Worm (Caenorhabditis elegans) whole organism, L1 larva: ENCODE results near the gene F52C9.3.

Experiments
- C04F5.9 ChIP-seq: sonication (generic microtip); optimal IDR thresholded peaks from 2 replicates; lab custom pipeline; 2016; ENCODE audit warnings: missing genetic modification characterization, missing compliant biosample characterization
- C16A3.4 ChIP-seq: fragments of 150-350 bp; optimal IDR thresholded peaks from 2 replicates; lab custom pipeline; 2014; ENCODE audit warnings: missing biosample characterization, missing genetic modification characterization
- C34B4.2 ChIP-seq: sonication (generic microtip); optimal IDR thresholded peaks from 2 replicates; lab custom pipeline; 2017; ENCODE audit warnings: mild to moderate bottlenecking, missing genetic modification characterization, missing compliant biosample characterization
- F16B12.6 ChIP-seq: fragments of 150-350 bp; optimal IDR thresholded peaks from 2 replicates; lab custom pipeline; 2014; ENCODE audit warnings: missing biosample characterization, missing genetic modification characterization
- Y116A8C.19 ChIP-seq: sonication (generic microtip); optimal IDR thresholded peaks from 2 replicates; lab custom pipeline; 2016; ENCODE audit warnings: missing compliant biosample characterization, missing genetic modification characterization, borderline replicate concordance
- alr-1 ChIP-seq: fragments of 200-800 bp; sonication (Bioruptor generic); optimal IDR thresholded peaks from 2 replicates; lab custom pipeline; 2018; ENCODE audit warnings: borderline replicate concordance, mild to moderate bottlenecking, missing genetic modification characterization, missing compliant biosample characterization
- aly-2 ChIP-seq: fragments of 150-350 bp; optimal IDR thresholded peaks from 2 replicates; lab custom pipeline; 2014; ENCODE audit warnings: missing biosample characterization, missing genetic modification characterization
- ama-1 ChIP-seq: fragments of 150-350 bp; optimal IDR thresholded peaks from 2 replicates; lab custom pipeline; 2014
- blmp-1 ChIP-seq: fragments of 150-350 bp; optimal IDR thresholded peaks from 2 replicates; lab custom pipeline; 2014; ENCODE audit warnings: missing biosample characterization, missing genetic modification characterization
- ceh-8 ChIP-seq: fragments of 200-800 bp; sonication (Bioruptor generic); optimal IDR thresholded peaks from 2 replicates; lab custom pipeline; 2018; ENCODE audit warnings: mild to moderate bottlenecking, missing genetic modification characterization, moderate library complexity, missing compliant biosample characterization
- ceh-88 ChIP-seq: fragments of 200-800 bp; sonication (Bioruptor generic); IDR thresholded peaks from 2 replicates; pipeline ENCODE4 v1.3.6; 2022; ENCODE audit warnings: missing genetic modification characterization, missing compliant biosample characterization
- dpl-1 ChIP-seq, 3 experiments: fragments of 150-350 bp in 2 of 3; sonication (generic microtip) in 1 of 3; optimal IDR thresholded peaks; 2 replicates each; lab custom pipeline; 2014 to 2017; ENCODE audit warnings: missing biosample characterization in 3 of 3, missing genetic modification characterization in 3 of 3, missing genetic modification reagents in 3 of 3
- efl-1 ChIP-seq, 4 experiments: fragments of 150-350 bp; optimal IDR thresholded peaks in 3 of 4; peaks in 1 of 4; 1 replicate in 1 of 4; 2 replicates in 3 of 4; lab custom pipeline; 2014; ENCODE audit warnings: missing biosample characterization in 2 of 4, missing genetic modification characterization in 2 of 4, missing genetic modification reagents in 2 of 4
- egl-27 ChIP-seq, 2 experiments: fragments of 150-350 bp in 1 of 2; sonication (generic microtip); optimal IDR thresholded peaks; 3 replicates each; lab custom pipeline; 2017 to 2018; ENCODE audit warnings: missing biosample characterization in 2 of 2, missing genetic modification characterization in 2 of 2, missing genetic modification reagents in 2 of 2
- ets-5 ChIP-seq: fragments of 200-800 bp; sonication (Bioruptor generic); IDR thresholded peaks from 2 replicates; pipeline ENCODE4 v1.3.6; 2022; ENCODE audit warnings: missing genetic modification characterization, missing compliant biosample characterization
- fkh-10 ChIP-seq: sonication (generic microtip); optimal IDR thresholded peaks from 2 replicates; lab custom pipeline; 2017; ENCODE audit warnings: missing biosample characterization, missing genetic modification reagents, missing genetic modification characterization
- fkh-4 ChIP-seq: sonication (generic microtip); optimal IDR thresholded peaks from 2 replicates; lab custom pipeline; 2016; ENCODE audit warnings: missing compliant biosample characterization, missing genetic modification characterization, borderline replicate concordance
- fkh-8 ChIP-seq: sonication (generic microtip); optimal IDR thresholded peaks from 2 replicates; lab custom pipeline; 2016; ENCODE audit warnings: mild to moderate bottlenecking, missing genetic modification characterization, missing compliant biosample characterization
- fos-1 ChIP-seq: fragments of 150-350 bp; optimal IDR thresholded peaks from 2 replicates; lab custom pipeline; 2014; ENCODE audit warnings: missing biosample characterization, missing genetic modification characterization
- grh-1 ChIP-seq: fragments of 200-800 bp; sonication (Bioruptor generic); IDR thresholded peaks from 2 replicates; pipeline ENCODE4 v1.3.6; 2022; ENCODE audit warnings: missing genetic modification reagents, missing genetic modification characterization, missing compliant biosample characterization
- irx-1 ChIP-seq: sonication (generic microtip); optimal IDR thresholded peaks from 2 replicates; lab custom pipeline; 2016; ENCODE audit warnings: missing genetic modification characterization, missing compliant biosample characterization
- isw-1 ChIP-seq: fragments of 200-800 bp; sonication (Bioruptor generic); IDR thresholded peaks from 2 replicates; pipeline ENCODE4 v1.3.6; 2022; ENCODE audit warnings: missing genetic modification characterization, missing compliant biosample characterization
- lin-14 ChIP-seq: fragments of 200-800 bp; sonication (Bioruptor generic); optimal IDR thresholded peaks from 2 replicates; lab custom pipeline; 2018; ENCODE audit warnings: mild to moderate bottlenecking, missing genetic modification characterization, moderate library complexity, missing compliant biosample characterization
- lin-15B ChIP-seq: fragments of 150-350 bp; sonication (generic microtip); optimal IDR thresholded peaks from 3 replicates; lab custom pipeline; 2014; ENCODE audit warnings: missing biosample characterization, missing genetic modification characterization
- lin-35 ChIP-seq, 2 experiments: fragments of 150-350 bp; optimal IDR thresholded peaks; 2 replicates each; lab custom pipeline; 2014; ENCODE audit warnings: missing biosample characterization in 2 of 2, missing genetic modification characterization in 2 of 2, missing genetic modification reagents in 2 of 2
- lin-39 ChIP-seq: fragments of 150-350 bp; optimal IDR thresholded peaks from 2 replicates; lab custom pipeline; 2014; ENCODE audit warnings: missing biosample characterization, missing genetic modification reagents, missing genetic modification characterization
- lsy-2 ChIP-seq, 2 experiments: fragments of 150-350 bp; optimal IDR thresholded peaks; 2 replicates each; lab custom pipeline; 2014; ENCODE audit warnings: missing biosample characterization in 2 of 2, missing genetic modification characterization in 2 of 2
- mab-9 ChIP-seq: fragments of 200-800 bp; sonication (Bioruptor generic); IDR thresholded peaks from 2 replicates; pipeline ENCODE4 v1.3.6; 2022; ENCODE audit warnings: missing genetic modification reagents, missing genetic modification characterization, missing compliant biosample characterization
- mef-2 ChIP-seq: fragments of 150-350 bp; optimal IDR thresholded peaks from 2 replicates; lab custom pipeline; 2014; ENCODE audit warnings: missing biosample characterization, missing genetic modification characterization
- mep-1 ChIP-seq: fragments of 150-350 bp; optimal IDR thresholded peaks from 2 replicates; lab custom pipeline; 2014; ENCODE audit warnings: missing biosample characterization, missing genetic modification characterization
- nhr-12 ChIP-seq: sonication (generic microtip); optimal IDR thresholded peaks from 2 replicates; lab custom pipeline; 2017; ENCODE audit warnings: missing biosample characterization, missing genetic modification characterization
- nhr-237 ChIP-seq: fragments of 150-350 bp; optimal IDR thresholded peaks from 2 replicates; lab custom pipeline; 2014; ENCODE audit warnings: missing biosample characterization, missing genetic modification characterization
- nhr-28 ChIP-seq: fragments of 150-350 bp; optimal IDR thresholded peaks from 2 replicates; lab custom pipeline; 2014; ENCODE audit warnings: missing biosample characterization, missing genetic modification characterization
- nhr-76 ChIP-seq: sonication (generic microtip); optimal IDR thresholded peaks from 2 replicates; lab custom pipeline; 2017; ENCODE audit warnings: missing biosample characterization, missing genetic modification characterization
- nhr-77 ChIP-seq: fragments of 150-350 bp; optimal IDR thresholded peaks from 2 replicates; lab custom pipeline; 2014; ENCODE audit warnings: missing biosample characterization, missing genetic modification characterization
- nhr-85 ChIP-seq: sonication (generic microtip); peaks from one replicate; lab custom pipeline; 2016; ENCODE audit warnings: missing genetic modification characterization, inconsistent platforms, missing compliant biosample characterization
- nhr-90 ChIP-seq: sonication (generic microtip); optimal IDR thresholded peaks from 2 replicates; lab custom pipeline; 2016; ENCODE audit warnings: mild to moderate bottlenecking, missing genetic modification characterization, missing compliant biosample characterization; ENCODE audit not compliant: poor library complexity
- pag-3 ChIP-seq: sonication (generic microtip); optimal IDR thresholded peaks from 2 replicates; lab custom pipeline; 2017; ENCODE audit warnings: missing genetic modification characterization, mild to moderate bottlenecking, missing compliant biosample characterization, antibody characterized with exemption, borderline replicate concordance; ENCODE audit not compliant: insufficient read depth
- pax-3 ChIP-seq: fragments of 200-800 bp; sonication (Bioruptor generic); optimal IDR thresholded peaks from 2 replicates; lab custom pipeline; 2018; ENCODE audit warnings: mild to moderate bottlenecking, missing genetic modification characterization, moderate library complexity, missing compliant biosample characterization
- rnt-1 ChIP-seq: sonication (generic microtip); optimal IDR thresholded peaks from 2 replicates; lab custom pipeline; 2016; ENCODE audit warnings: mild to moderate bottlenecking, missing genetic modification characterization, moderate library complexity, missing compliant biosample characterization
- snpc-4 ChIP-seq: fragments of 150-350 bp; optimal IDR thresholded peaks from 2 replicates; lab custom pipeline; 2014; ENCODE audit warnings: missing biosample characterization, missing genetic modification characterization
- snu-23 ChIP-seq: sonication (generic microtip); optimal IDR thresholded peaks from 2 replicates; lab custom pipeline; 2016; ENCODE audit warnings: missing genetic modification characterization, missing compliant biosample characterization
- sptf-1 ChIP-seq: fragments of 150-350 bp; optimal IDR thresholded peaks from 2 replicates; lab custom pipeline; 2014; ENCODE audit warnings: missing biosample characterization, missing genetic modification characterization
- sup-37 ChIP-seq: fragments of 200-800 bp; sonication (Bioruptor generic); optimal IDR thresholded peaks from 2 replicates; lab custom pipeline; 2018; ENCODE audit warnings: mild to moderate bottlenecking, missing genetic modification characterization, missing compliant biosample characterization
- swsn-7 ChIP-seq: sonication (generic microtip); optimal IDR thresholded peaks from 2 replicates; lab custom pipeline; 2016; ENCODE audit warnings: missing genetic modification characterization, missing compliant biosample characterization
- tlp-1 ChIP-seq: fragments of 150-350 bp; optimal IDR thresholded peaks from 2 replicates; lab custom pipeline; 2014; ENCODE audit warnings: missing biosample characterization, missing genetic modification characterization
- unc-130 ChIP-seq: fragments of 150-350 bp; optimal IDR thresholded peaks from 2 replicates; lab custom pipeline; 2017; ENCODE audit warnings: missing biosample characterization, missing genetic modification characterization, inconsistent platforms
- unc-30 ChIP-seq: sonication (generic microtip); optimal IDR thresholded peaks from 2 replicates; lab custom pipeline; 2017; ENCODE audit warnings: missing biosample characterization, missing genetic modification characterization
- unc-62 ChIP-seq: fragments of 150-350 bp; optimal IDR thresholded peaks from 2 replicates; lab custom pipeline; 2014; ENCODE audit warnings: missing biosample characterization, missing genetic modification reagents, missing genetic modification characterization
- unc-98 ChIP-seq: fragments of 200-800 bp; sonication (Bioruptor generic); IDR thresholded peaks from 2 replicates; pipeline ENCODE4 v1.3.6; 2022; ENCODE audit warnings: missing genetic modification characterization, missing compliant biosample characterization
- zag-1 ChIP-seq: fragments of 150-350 bp; optimal IDR thresholded peaks from 2 replicates; lab custom pipeline; 2014; ENCODE audit warnings: missing biosample characterization, missing genetic modification characterization

F52C9.3 gene

ce11 chrIII:5274715-5275355, 46.9 kb upstream of the F52C9.3 start, which contains the start of the genes daf-41 and toc-1 (continued):
- TF ChIP-seq mep-1 (tag; lab: Kevin White, UChicago), result peak; percentile 82
- TF ChIP-seq aly-2 (tag; lab: Kevin White, UChicago), result no peak
- no peak for TF ChIP-seq unc-98
- TF ChIP-seq pag-3 (tag; lab: Kevin White, UChicago), result no peak
- peak; percentile 10 for TF ChIP-seq lin-15B (tag; lab: Kevin White, UChicago)
- no peak for TF ChIP-seq C04F5.9 (tag; lab: Kevin White, UChicago)
- TF ChIP-seq snu-23 (GFP tag; lab: Kevin White, UChicago), result peak; percentile 68
- TF ChIP-seq nhr-77, result no peak
- no peak for TF ChIP-seq snpc-4 (tag; lab: Kevin White, UChicago)
- no peak for TF ChIP-seq zag-1
- no peak for TF ChIP-seq nhr-85
- TF ChIP-seq lsy-2 (tag; optimal IDR thresholded peaks at IDR 0.05; lab: Kevin White, UChicago), result peak; percentile 69 to 73
- TF ChIP-seq C16A3.4 (tag; lab: Kevin White, UChicago), result peak; percentile 57
- no peak for TF ChIP-seq fkh-4 (tag; lab: Kevin White, UChicago)
- TF ChIP-seq sptf-1 (tag; lab: Kevin White, UChicago), result no peak
- no peak for TF ChIP-seq nhr-237
- peak; percentile 50 to 68 for TF ChIP-seq efl-1 (optimal IDR thresholded peaks at IDR 0.05; lab: Kevin White, UChicago)
- TF ChIP-seq efl-1 (GFP tag; optimal IDR thresholded peaks at IDR 0.05 in 1 of 2; lab: Kevin White, UChicago), result peak; percentile 68 to 91
- TF ChIP-seq C34B4.2 (tag; lab: Kevin White, UChicago), result no peak
- no peak for TF ChIP-seq mab-9 (GFP tag; lab: Robert Waterston, UW)
- TF ChIP-seq unc-30 (tag; lab: Kevin White, UChicago), result no peak
- no peak for TF ChIP-seq alr-1 (tag; lab: Kevin White, UChicago)
- no peak for TF ChIP-seq nhr-76 (tag; lab: Kevin White, UChicago)
- no peak for TF ChIP-seq ets-5 (GFP tag; lab: Robert Waterston, UW)
- TF ChIP-seq isw-1 (GFP tag; lab: Robert Waterston, UW), result peak; percentile 18; the same call in 1 of the 2 replicates
- no peak for TF ChIP-seq grh-1 (GFP tag; lab: Robert Waterston, UW)
- peak; percentile 72 for TF ChIP-seq blmp-1 (tag; lab: Kevin White, UChicago)
- peak; percentile 72 to 77 for TF ChIP-seq lin-35 (GFP tag; optimal IDR thresholded peaks at IDR 0.05; lab: Kevin White, UChicago)
- no peak for TF ChIP-seq fkh-10
- no peak for TF ChIP-seq egl-27 (tag; optimal IDR thresholded peaks at IDR 0.05; lab: Kevin White, UChicago)
- peak; percentile 54 to 71 (median 58) for TF ChIP-seq dpl-1 (GFP tag; optimal IDR thresholded peaks at IDR 0.05; lab: Kevin White, UChicago)
- peak; percentile 44 for TF ChIP-seq swsn-7 (tag; lab: Kevin White, UChicago)
- peak; percentile 11 for TF ChIP-seq rnt-1
- TF ChIP-seq ceh-88 (GFP tag; lab: Robert Waterston, UW), result no peak
- TF ChIP-seq nhr-90 (tag; lab: Kevin White, UChicago), result no peak
- TF ChIP-seq pax-3, result no peak
- no peak for TF ChIP-seq tlp-1 (tag; lab: Kevin White, UChicago)
- TF ChIP-seq Y116A8C.19 (tag; lab: Kevin White, UChicago), result no peak
- TF ChIP-seq ama-1 (lab: Kevin White, UChicago), result no peak
- TF ChIP-seq sup-37 (GFP tag; lab: Kevin White, UChicago), result no peak
- peak; percentile 13 for TF ChIP-seq F16B12.6 (tag; lab: Kevin White, UChicago)
- peak; percentile 16 for TF ChIP-seq ceh-8 (GFP tag; lab: Kevin White, UChicago)
- peak; percentile 17 for TF ChIP-seq unc-130 (tag; lab: Kevin White, UChicago)
- no peak for TF ChIP-seq unc-62 (GFP tag; lab: Kevin White, UChicago)
- peak; percentile 20 for TF ChIP-seq fos-1
- TF ChIP-seq lin-14 (GFP tag; lab: Kevin White, UChicago), result peak; percentile 65
- no peak for TF ChIP-seq irx-1
- no peak for TF ChIP-seq mef-2
- TF ChIP-seq nhr-12 (tag; lab: Kevin White, UChicago), result no peak
- TF ChIP-seq fkh-8 (tag; lab: Kevin White, UChicago), result peak; percentile 81
- TF ChIP-seq lin-39, result no peak
- no peak for TF ChIP-seq nhr-28 (tag; lab: Kevin White, UChicago)
- TF ChIP-seq, all 84 proteins: peak for 31
